Fruit fly (Drosophila melanogaster) whole organism, wandering third instar larva: ENCODE results near the gene RpL34a.
A peak's percentile ranks its signal among the peaks of the same experiment; 100 is the strongest.

Experiments
- Abd-B ChIP-seq: fragments of >200 bp; optimal IDR thresholded peaks from 2 replicates; lab custom pipeline; 2017; ENCODE audit warnings: missing biosample characterization, missing genetic modification characterization
- CG32264 ChIP-seq: fragments of 200-800 bp; sonication (Bioruptor generic); optimal IDR thresholded peaks from 2 replicates; lab custom pipeline; 2016; ENCODE audit warnings: missing biosample characterization, missing genetic modification characterization
- CG9705 ChIP-seq: fragments of 200-800 bp; sonication (Bioruptor generic); optimal IDR thresholded peaks from 2 replicates; lab custom pipeline; 2018; ENCODE audit warnings: missing biosample characterization, mild to moderate bottlenecking, missing genetic modification characterization
- CrebA ChIP-seq: fragments of 200-800 bp; sonication (Bioruptor generic); optimal IDR thresholded peaks from 2 replicates; lab custom pipeline; 2016; ENCODE audit warnings: missing biosample characterization, mild to moderate bottlenecking, missing genetic modification characterization, borderline replicate concordance
- Dfd ChIP-seq: fragments of >200 bp; optimal IDR thresholded peaks from 2 replicates; lab custom pipeline; 2017; ENCODE audit warnings: missing biosample characterization, missing genetic modification characterization
- Dif ChIP-seq: fragments of 200-275, 200-300 bp; sonication (Bioruptor generic); optimal IDR thresholded peaks from 2 replicates; lab custom pipeline; 2018; ENCODE audit warnings: missing biosample characterization, missing genetic modification characterization; ENCODE audit not compliant: partially characterized antibody
- GATAd ChIP-seq: sonication (Bioruptor generic); optimal IDR thresholded peaks from 2 replicates; lab custom pipeline; 2016; ENCODE audit warnings: missing biosample characterization, missing genetic modification characterization
- HLH106 ChIP-seq: fragments of 200-800 bp; optimal IDR thresholded peaks from 3 replicates; lab custom pipeline; 2019; ENCODE audit warnings: missing biosample characterization, mild to moderate bottlenecking, missing genetic modification characterization, moderate library complexity
- Hnf4 ChIP-seq: fragments of 200-800 bp; sonication (Bioruptor generic); optimal IDR thresholded peaks from 2 replicates; lab custom pipeline; 2016; ENCODE audit warnings: missing biosample characterization, mild to moderate bottlenecking, missing genetic modification characterization
- Hr78 ChIP-seq: fragments of >200 bp; optimal IDR thresholded peaks from 2 replicates; lab custom pipeline; 2017; ENCODE audit warnings: missing biosample characterization, missing genetic modification characterization
- Hr83 ChIP-seq: fragments of 200-300 bp; sonication (Bioruptor generic); optimal IDR thresholded peaks from 2 replicates; lab custom pipeline; 2016; ENCODE audit warnings: missing biosample characterization, mild to moderate bottlenecking, missing genetic modification characterization, moderate library complexity; ENCODE audit not compliant: poor library complexity, severe bottlenecking
- Jra ChIP-seq: sonication (Bioruptor generic); optimal IDR thresholded peaks from 2 replicates; lab custom pipeline; 2016; ENCODE audit warnings: missing biosample characterization, missing genetic modification characterization
- Mio ChIP-seq: sonication (Bioruptor generic); optimal IDR thresholded peaks from 2 replicates; lab custom pipeline; 2016; ENCODE audit warnings: missing biosample characterization, missing genetic modification characterization
- Myc ChIP-seq: fragments of >200 bp; optimal IDR thresholded peaks from 2 replicates; lab custom pipeline; 2017
- N ChIP-seq: fragments of >200 bp; optimal IDR thresholded peaks from 2 replicates; lab custom pipeline; 2018; ENCODE audit warnings: missing biosample characterization, missing external identifiers, missing genetic modification characterization
- OdsH ChIP-seq: fragments of 200-800 bp; sonication (Bioruptor generic); optimal IDR thresholded peaks from 2 replicates; lab custom pipeline; 2016; ENCODE audit warnings: missing biosample characterization, mild to moderate bottlenecking, missing genetic modification characterization
- Rel ChIP-seq, 2 experiments: fragments of 200-800 bp; sonication (Bioruptor generic) in 1 of 2; optimal IDR thresholded peaks; 2 replicates in 1 of 2; 3 replicates in 1 of 2; lab custom pipeline; 2016 to 2019; ENCODE audit warnings: mild to moderate bottlenecking in 2 of 2, missing biosample characterization in 2 of 2, missing genetic modification characterization in 2 of 2, moderate library complexity in 1 of 2
- Sp1 ChIP-seq: fragments of 200-800 bp; sonication (Bioruptor generic); optimal IDR thresholded peaks from 3 replicates; lab custom pipeline; 2019; ENCODE audit warnings: missing biosample characterization, mild to moderate bottlenecking, missing genetic modification characterization, moderate library complexity
- Vsx2 ChIP-seq: fragments of 200-300, 225-300 bp; sonication (Bioruptor generic); optimal IDR thresholded peaks from 2 replicates; lab custom pipeline; 2018; ENCODE audit warnings: missing biosample characterization, missing genetic modification characterization; ENCODE audit not compliant: partially characterized antibody
- br ChIP-seq: fragments of 200-800 bp; sonication (Bioruptor generic); optimal IDR thresholded peaks from 2 replicates; lab custom pipeline; 2016; ENCODE audit warnings: missing biosample characterization, missing genetic modification characterization
- brk ChIP-seq: fragments of 200-800 bp; sonication (Bioruptor generic); optimal IDR thresholded peaks from 2 replicates; lab custom pipeline; 2016; ENCODE audit warnings: missing biosample characterization, mild to moderate bottlenecking, missing genetic modification characterization
- dl ChIP-seq, 2 experiments: fragments of 175-275, 200-275 bp in 1 of 2; fragments of 200-275 bp in 1 of 2; sonication (Bioruptor generic); optimal IDR thresholded peaks; lab custom pipeline; 2018; ENCODE audit warnings: mild to moderate bottlenecking in 2 of 2, missing biosample characterization in 2 of 2, missing genetic modification characterization in 2 of 2, moderate library complexity in 2 of 2; ENCODE audit not compliant: partially characterized antibody in 2 of 2, insufficient read depth in 1 of 2
- dmrt93B ChIP-seq: fragments of 200-800 bp; sonication (Bioruptor generic); optimal IDR thresholded peaks from 2 replicates; lab custom pipeline; 2018; ENCODE audit warnings: missing biosample characterization, mild to moderate bottlenecking, missing genetic modification characterization
- dsf ChIP-seq: sonication (Bioruptor generic); optimal IDR thresholded peaks from 2 replicates; lab custom pipeline; 2016; ENCODE audit warnings: missing biosample characterization, missing genetic modification characterization, borderline replicate concordance
- ey ChIP-seq: fragments of 200-800 bp; sonication (Bioruptor generic); optimal IDR thresholded peaks from 2 replicates; lab custom pipeline; 2016; ENCODE audit warnings: missing biosample characterization, missing genetic modification characterization
- foxo ChIP-seq, 2 experiments: fragments of 200-800 bp; sonication (Bioruptor generic); optimal IDR thresholded peaks; 2 replicates in 1 of 2; 3 replicates in 1 of 2; lab custom pipeline; 2016 to 2017; ENCODE audit warnings: missing biosample characterization in 2 of 2, missing genetic modification characterization in 2 of 2
- fru ChIP-seq: fragments of 200-800 bp; sonication (Bioruptor generic); optimal IDR thresholded peaks from 3 replicates; lab custom pipeline; 2016; ENCODE audit warnings: missing biosample characterization, mild to moderate bottlenecking, missing genetic modification characterization
- h ChIP-seq: fragments of 200-800 bp; sonication (Bioruptor generic); optimal IDR thresholded peaks from 3 replicates; lab custom pipeline; 2016; ENCODE audit warnings: missing biosample characterization, mild to moderate bottlenecking, missing genetic modification characterization
- jim ChIP-seq: fragments of 175-275, 200-325 bp; sonication (Bioruptor generic); optimal IDR thresholded peaks from 2 replicates; lab custom pipeline; 2016; ENCODE audit warnings: missing biosample characterization, mild to moderate bottlenecking, missing genetic modification characterization
- lola ChIP-seq: fragments of >200 bp; optimal IDR thresholded peaks from 2 replicates; lab custom pipeline; 2017; ENCODE audit warnings: missing biosample characterization, missing genetic modification characterization
- pan ChIP-seq: fragments of >200 bp; optimal IDR thresholded peaks from 2 replicates; lab custom pipeline; 2017
- psq ChIP-seq: fragments of 200-800 bp; sonication (Bioruptor generic); optimal IDR thresholded peaks from 3 replicates; lab custom pipeline; 2017; ENCODE audit warnings: missing biosample characterization, mild to moderate bottlenecking, missing genetic modification characterization, moderate library complexity
- rgr ChIP-seq: fragments of 200-800 bp; sonication (Bioruptor generic); optimal IDR thresholded peaks from 3 replicates; lab custom pipeline; 2016; ENCODE audit warnings: missing biosample characterization, mild to moderate bottlenecking, missing genetic modification characterization
- sage ChIP-seq: fragments of 200-800 bp; sonication (Bioruptor generic); optimal IDR thresholded peaks from 2 replicates; lab custom pipeline; 2016; ENCODE audit warnings: missing biosample characterization, mild to moderate bottlenecking, missing genetic modification characterization
- sv ChIP-seq: fragments of 200-800 bp; sonication (Bioruptor generic); optimal IDR thresholded peaks from 3 replicates; lab custom pipeline; 2016; ENCODE audit warnings: missing biosample characterization, missing genetic modification characterization
- tai ChIP-seq: sonication (Bioruptor generic); optimal IDR thresholded peaks from 2 replicates; lab custom pipeline; 2016; ENCODE audit warnings: missing biosample characterization, missing genetic modification characterization
- usp ChIP-seq: fragments of >200 bp; optimal IDR thresholded peaks from 2 replicates; lab custom pipeline; 2017; ENCODE audit warnings: missing biosample characterization, missing genetic modification characterization
- woc ChIP-seq: sonication (Bioruptor generic); optimal IDR thresholded peaks from 2 replicates; lab custom pipeline; 2016; ENCODE audit warnings: missing biosample characterization, mild to moderate bottlenecking, missing genetic modification characterization

RpL34a gene

dm6 chr3R:26017294-26017770 is 41.7 kb downstream of the RpL34a start:
- no peak for TF ChIP-seq Rel (GFP tag; optimal IDR thresholded peaks at IDR 0.05; lab: Kevin White, UChicago)
- peak; percentile 51 for TF ChIP-seq Rel (tag; optimal IDR thresholded peaks at IDR 0.05; lab: Kevin White, UChicago)
- no peak for TF ChIP-seq jim (GFP tag; lab: Kevin White, UChicago)
- peak; percentile 42 for TF ChIP-seq Hr83 (GFP tag; lab: Kevin White, UChicago)

- TF ChIP-seq rgr (GFP tag; lab: Kevin White, UChicago) (peak; percentile 8), foxo (GFP tag; optimal IDR thresholded peaks at IDR 0.05; lab: Kevin White, UChicago) (peak in 1 of 2 experiments; percentile 28), HLH106 (tag; lab: Kevin White, UChicago) (peak; percentile 10), br (peak; percentile 17), Vsx2 (GFP tag; lab: Kevin White, UChicago) (no peak), Sp1 (no peak), usp (GFP tag; lab: Kevin White, UChicago) (no peak)
Measured at dm6 chr3R:26014262-26014833, 44.7 kb downstream of the RpL34a start, which contains the start of gene Kaz-m1. TSS of gene Kaz-m1 (plus strand) at chr3R:26014721.

dm6 chr3R:26013664-26013948 is 45.5 kb downstream of the RpL34a start:
- TF ChIP-seq psq (no peak), Myc (no peak), dl (GFP tag; optimal IDR thresholded peaks at IDR 0.05; lab: Kevin White, UChicago; ENCODE audit: insufficient read depth in 1 of 2, partially characterized antibody in 2 of 2) (no peak), Rel (GFP tag; optimal IDR thresholded peaks at IDR 0.05; lab: Kevin White, UChicago) (no peak), Rel (tag; optimal IDR thresholded peaks at IDR 0.05; lab: Kevin White, UChicago) (peak; percentile 31), Hr83 (GFP tag; lab: Kevin White, UChicago) (no peak), N (no peak)
- TF ChIP-seq, all 38 proteins: peak for 1

dm6 chr3R:26012801-26013663 is 46.0 kb downstream of the RpL34a start:
- no peak for TF ChIP-seq Vsx2 (GFP tag; lab: Kevin White, UChicago)
- TF ChIP-seq CrebA (GFP tag; lab: Kevin White, UChicago), result no peak
- TF ChIP-seq sv, result no peak
- TF ChIP-seq Rel (GFP tag; optimal IDR thresholded peaks at IDR 0.05; lab: Kevin White, UChicago), result no peak
- no peak for TF ChIP-seq Rel (tag; optimal IDR thresholded peaks at IDR 0.05; lab: Kevin White, UChicago)
- TF ChIP-seq br, result no peak
- peak; percentile 28 for TF ChIP-seq brk
- no peak for TF ChIP-seq Myc
- peak; percentile 53 for TF ChIP-seq psq
- TF ChIP-seq foxo (GFP tag; optimal IDR thresholded peaks at IDR 0.05; lab: Kevin White, UChicago), result peak in 1 of 2 experiments; percentile 44
- peak; percentile 45 for TF ChIP-seq rgr (GFP tag; lab: Kevin White, UChicago)
- no peak for TF ChIP-seq Abd-B (GFP tag; lab: Kevin White, UChicago)
- peak; percentile 38 for TF ChIP-seq fru
- TF ChIP-seq pan (lab: Kevin White, UChicago), result no peak
- TF ChIP-seq Dfd (GFP tag; lab: Kevin White, UChicago), result no peak
- no peak for TF ChIP-seq dl (GFP tag; optimal IDR thresholded peaks at IDR 0.05; lab: Kevin White, UChicago; ENCODE audit: insufficient read depth in 1 of 2, partially characterized antibody in 2 of 2)
- TF ChIP-seq sage (GFP tag; lab: Kevin White, UChicago), result no peak
- no peak for TF ChIP-seq Hr83 (GFP tag; lab: Kevin White, UChicago)
- no peak for TF ChIP-seq Hnf4 (GFP tag; lab: Kevin White, UChicago)
- TF ChIP-seq HLH106 (tag; lab: Kevin White, UChicago), result peak; percentile 59
- TF ChIP-seq Jra (GFP tag; lab: Kevin White, UChicago), result no peak
- TF ChIP-seq Hr78 (GFP tag; lab: Kevin White, UChicago), result no peak
- no peak for TF ChIP-seq Mio (GFP tag; lab: Kevin White, UChicago)
- TF ChIP-seq CG9705 (GFP tag; lab: Kevin White, UChicago), result no peak
- TF ChIP-seq jim (GFP tag; lab: Kevin White, UChicago), result no peak
- peak; percentile 49 for TF ChIP-seq OdsH (GFP tag; lab: Kevin White, UChicago)
- TF ChIP-seq Sp1, result peak; percentile 60
- no peak for TF ChIP-seq usp (GFP tag; lab: Kevin White, UChicago)
- TF ChIP-seq dsf (GFP tag; lab: Kevin White, UChicago), result no peak
- no peak for TF ChIP-seq GATAd (GFP tag; lab: Kevin White, UChicago)
- TF ChIP-seq lola, result no peak
- no peak for TF ChIP-seq ey (GFP tag; lab: Kevin White, UChicago)
- no peak for TF ChIP-seq N
- TF ChIP-seq tai (GFP tag; lab: Kevin White, UChicago), result peak; percentile 3
- TF ChIP-seq dmrt93B (GFP tag; lab: Kevin White, UChicago), result no peak
- TF ChIP-seq woc (GFP tag; lab: Kevin White, UChicago), result peak; percentile 36
- TF ChIP-seq h (GFP tag; lab: Kevin White, UChicago), result peak; percentile 6
- no peak for TF ChIP-seq Dif (GFP tag; lab: Kevin White, UChicago)
- TF ChIP-seq CG32264 (GFP tag; lab: Kevin White, UChicago), result no peak
- TF ChIP-seq, all 38 proteins: peak for 11
